Worm (Caenorhabditis elegans) whole organism, young adult: ENCODE measurements around the gene R13H7.2.

Source experiments
- C06A6.2 ChIP-seq: fragments of 200-800 bp; sonication (Bioruptor generic); conservative IDR thresholded peaks from 2 replicates; pipeline ENCODE4 v1.3.6; 2022; ENCODE audit warnings: missing genetic modification characterization, missing compliant biosample characterization
- D2030.7 ChIP-seq: fragments of 200-800 bp; sonication (Bioruptor generic); IDR thresholded peaks from 2 replicates; pipeline ENCODE4 v1.3.6; 2022; ENCODE audit warnings: missing genetic modification reagents, missing genetic modification characterization, missing compliant biosample characterization
- F10E7.11 ChIP-seq: sonication (generic microtip); optimal IDR thresholded peaks from 2 replicates; lab custom pipeline; 2017; ENCODE audit warnings: mild to moderate bottlenecking, missing genetic modification characterization, moderate library complexity, missing compliant biosample characterization
- F33H1.4 ChIP-seq: fragments of 200-800 bp; sonication (Bioruptor generic); IDR thresholded peaks from 2 replicates; pipeline ENCODE4 v1.3.6; 2022; ENCODE audit warnings: missing genetic modification reagents, missing genetic modification characterization, missing compliant biosample characterization
- F37B4.10 ChIP-seq: fragments of 200-800 bp; sonication (Bioruptor generic); IDR thresholded peaks from 2 replicates; pipeline ENCODE4 v1.3.6; 2022; ENCODE audit warnings: missing genetic modification characterization, missing compliant biosample characterization
- F39B2.1 ChIP-seq: fragments of 200-800 bp; sonication (Bioruptor generic); IDR thresholded peaks from 2 replicates; pipeline ENCODE4 v1.3.6; 2022; ENCODE audit warnings: missing genetic modification reagents, missing genetic modification characterization, missing compliant biosample characterization
- K12H6.12 ChIP-seq: fragments of 200-800 bp; sonication (Bioruptor generic); optimal IDR thresholded peaks from 2 replicates; lab custom pipeline; 2018; ENCODE audit warnings: mild to moderate bottlenecking, missing genetic modification characterization, missing compliant biosample characterization
- T26A5.8 ChIP-seq: sonication (generic microtip); optimal IDR thresholded peaks from 2 replicates; lab custom pipeline; 2016; ENCODE audit warnings: missing genetic modification characterization, missing compliant biosample characterization
- Y56A3A.18 ChIP-seq: fragments of 200-800 bp; sonication (Bioruptor generic); IDR thresholded peaks from 2 replicates; pipeline ENCODE4 v1.3.6; 2022; ENCODE audit warnings: missing genetic modification reagents, missing genetic modification characterization, missing compliant biosample characterization
- Y67H2A.10 ChIP-seq: fragments of 200-800 bp; sonication (Bioruptor generic); conservative IDR thresholded peaks from 2 replicates; pipeline ENCODE4 v1.3.6; 2022; ENCODE audit warnings: missing genetic modification reagents, missing genetic modification characterization, missing compliant biosample characterization
- Y79H2A.3 ChIP-seq: fragments of 200-800 bp; sonication (Bioruptor generic); conservative IDR thresholded peaks from 2 replicates; pipeline ENCODE4 v1.3.6; 2022; ENCODE audit warnings: missing genetic modification reagents, missing genetic modification characterization, missing compliant biosample characterization
- Y95B8A.8 ChIP-seq: fragments of 200-800 bp; sonication (Bioruptor generic); IDR thresholded peaks from 2 replicates; pipeline ENCODE4 v1.3.6; 2022; ENCODE audit warnings: missing genetic modification reagents, missing genetic modification characterization, missing compliant biosample characterization
- ZK185.1 ChIP-seq: sonication (generic microtip); optimal IDR thresholded peaks from 2 replicates; lab custom pipeline; 2016; ENCODE audit warnings: mild to moderate bottlenecking, missing genetic modification characterization, missing compliant biosample characterization; ENCODE audit not compliant: poor library complexity, severe bottlenecking
- akir-1 ChIP-seq: fragments of 200-800 bp; sonication (Bioruptor generic); optimal IDR thresholded peaks from 2 replicates; lab custom pipeline; 2018; ENCODE audit warnings: mild to moderate bottlenecking, missing genetic modification characterization, moderate library complexity, missing compliant biosample characterization
- atf-7 ChIP-seq: sonication (generic microtip); optimal IDR thresholded peaks from 2 replicates; lab custom pipeline; 2017; ENCODE audit warnings: mild to moderate bottlenecking, missing genetic modification characterization, missing compliant biosample characterization
- attf-3 ChIP-seq: fragments of 200-800 bp; sonication (Bioruptor generic); conservative IDR thresholded peaks from 2 replicates; pipeline ENCODE4 v1.3.6; 2022; ENCODE audit warnings: missing genetic modification reagents, missing genetic modification characterization, missing compliant biosample characterization
- attf-5 ChIP-seq: fragments of 200-800 bp; sonication (Bioruptor generic); optimal IDR thresholded peaks from 2 replicates; lab custom pipeline; 2018; ENCODE audit warnings: mild to moderate bottlenecking, missing genetic modification characterization, missing compliant biosample characterization
- attf-6 ChIP-seq: fragments of 200-800 bp; sonication (Bioruptor generic); IDR thresholded peaks from 2 replicates; pipeline ENCODE4 v1.3.6; 2022; ENCODE audit warnings: missing genetic modification reagents, missing genetic modification characterization, missing compliant biosample characterization
- bed-2 ChIP-seq: fragments of 200-800 bp; sonication (Bioruptor generic); IDR thresholded peaks from 2 replicates; pipeline ENCODE4 v1.3.6; 2022; ENCODE audit warnings: missing genetic modification reagents, missing genetic modification characterization, missing compliant biosample characterization
- ccch-3 ChIP-seq: fragments of 200-800 bp; sonication (Bioruptor generic); optimal IDR thresholded peaks from 2 replicates; lab custom pipeline; 2018; ENCODE audit warnings: mild to moderate bottlenecking, missing genetic modification characterization, missing compliant biosample characterization
- cebp-1 ChIP-seq, 2 experiments: fragments of 200-800 bp in 1 of 2; sonication (Bioruptor generic) in 1 of 2; sonication (generic microtip) in 1 of 2; IDR thresholded peaks in 1 of 2; optimal IDR thresholded peaks in 1 of 2; 2 replicates each; pipeline versions ENCODE4 v1.3.6 to Lab custom; 2017 to 2022; ENCODE audit warnings: missing compliant biosample characterization in 2 of 2, missing genetic modification characterization in 2 of 2, mild to moderate bottlenecking in 1 of 2, missing genetic modification reagents in 1 of 2, moderate library complexity in 1 of 2
- ceh-100 ChIP-seq: fragments of 200-800 bp; sonication (Bioruptor generic); IDR thresholded peaks from 2 replicates; pipeline ENCODE4 v1.3.6; 2022; ENCODE audit warnings: missing genetic modification reagents, missing genetic modification characterization, missing compliant biosample characterization
- chd-7 ChIP-seq: sonication (generic microtip); optimal IDR thresholded peaks from 2 replicates; lab custom pipeline; 2016; ENCODE audit warnings: mild to moderate bottlenecking, missing genetic modification characterization, moderate library complexity, missing compliant biosample characterization
- die-1 ChIP-seq: sonication (generic microtip); optimal IDR thresholded peaks from 2 replicates; lab custom pipeline; 2016; ENCODE audit warnings: missing genotype, mild to moderate bottlenecking, missing genetic modification characterization, missing compliant biosample characterization
- egrh-3 ChIP-seq: fragments of 200-800 bp; sonication (Bioruptor generic); IDR thresholded peaks from 2 replicates; pipeline ENCODE4 v1.3.6; 2022; ENCODE audit warnings: missing genetic modification reagents, missing genetic modification characterization, missing compliant biosample characterization
- fkh-3 ChIP-seq: sonication (generic microtip); optimal IDR thresholded peaks from 2 replicates; lab custom pipeline; 2016; ENCODE audit warnings: mild to moderate bottlenecking, missing genetic modification characterization, missing compliant biosample characterization
- gei-17 ChIP-seq: fragments of 200-800 bp; sonication (Bioruptor generic); optimal IDR thresholded peaks from 2 replicates; lab custom pipeline; 2018; ENCODE audit warnings: mild to moderate bottlenecking, missing genetic modification characterization, missing compliant biosample characterization
- him-1 ChIP-seq: sonication (generic microtip); optimal IDR thresholded peaks from 2 replicates; lab custom pipeline; 2016; ENCODE audit warnings: missing genotype, missing genetic modification reagents, missing genetic modification characterization, missing compliant biosample characterization
- hlh-12 ChIP-seq: sonication (generic microtip); optimal IDR thresholded peaks from 2 replicates; lab custom pipeline; 2016; ENCODE audit warnings: missing genetic modification characterization, missing compliant biosample characterization
- hlh-26 ChIP-seq: fragments of 200-800 bp; sonication (Bioruptor generic); conservative IDR thresholded peaks from 2 replicates; pipeline ENCODE4 v1.3.6; 2022; ENCODE audit warnings: missing genetic modification reagents, missing genetic modification characterization, missing compliant biosample characterization
- let-607 ChIP-seq, 2 experiments: fragments of 200-800 bp in 1 of 2; sonication (Bioruptor generic) in 1 of 2; sonication (generic microtip) in 1 of 2; optimal IDR thresholded peaks; 2 replicates each; lab custom pipeline; 2016 to 2018; ENCODE audit warnings: mild to moderate bottlenecking in 2 of 2, missing compliant biosample characterization in 2 of 2, missing genetic modification characterization in 2 of 2, moderate library complexity in 2 of 2, missing genotype in 1 of 2
- lin-35 ChIP-seq, 3 experiments: fragments of 150-350 bp in 2 of 3; sonication (generic microtip) in 1 of 3; optimal IDR thresholded peaks; 2 replicates each; lab custom pipeline; 2014 to 2018; ENCODE audit warnings: missing biosample characterization in 3 of 3, missing genetic modification characterization in 3 of 3, missing genetic modification reagents in 3 of 3
- lin-40 ChIP-seq: sonication (generic microtip); optimal IDR thresholded peaks from 2 replicates; lab custom pipeline; 2016; ENCODE audit warnings: missing genetic modification characterization, mild to moderate bottlenecking, missing compliant biosample characterization, missing genotype, missing genetic modification reagents
- lin-54 ChIP-seq: fragments of 200-800 bp; sonication (Bioruptor generic); optimal IDR thresholded peaks from 2 replicates; lab custom pipeline; 2018; ENCODE audit warnings: mild to moderate bottlenecking, missing genetic modification characterization, missing compliant biosample characterization
- lir-1 ChIP-seq: fragments of 200-800 bp; sonication (Bioruptor generic); conservative IDR thresholded peaks from 2 replicates; pipeline ENCODE4 v1.3.6; 2022; ENCODE audit warnings: missing genetic modification reagents, missing genetic modification characterization, missing compliant biosample characterization
- lsy-27 ChIP-seq: sonication (generic microtip); optimal IDR thresholded peaks from 2 replicates; lab custom pipeline; 2017; ENCODE audit warnings: missing genetic modification characterization, mild to moderate bottlenecking, missing compliant biosample characterization, antibody characterized with exemption, missing genotype, borderline replicate concordance; ENCODE audit not compliant: insufficient read depth
- madf-6 ChIP-seq: fragments of 200-800 bp; sonication (Bioruptor generic); IDR thresholded peaks from 2 replicates; pipeline ENCODE4 v1.3.6; 2022; ENCODE audit warnings: missing genetic modification reagents, missing genetic modification characterization, missing compliant biosample characterization
- mel-28 ChIP-seq: sonication (generic microtip); optimal IDR thresholded peaks from 2 replicates; lab custom pipeline; 2016; ENCODE audit warnings: borderline replicate concordance, mild to moderate bottlenecking, missing genetic modification characterization, missing compliant biosample characterization
- mxl-1 ChIP-seq: sonication (generic microtip); optimal IDR thresholded peaks from 2 replicates; lab custom pipeline; 2016; ENCODE audit warnings: missing genetic modification characterization, missing compliant biosample characterization
- nfya-2 ChIP-seq: fragments of 200-800 bp; sonication (Bioruptor generic); IDR thresholded peaks from 2 replicates; pipeline ENCODE4 v1.3.6; 2022; ENCODE audit warnings: missing genetic modification reagents, missing genetic modification characterization, missing compliant biosample characterization
- nhr-27 ChIP-seq: fragments of 200-800 bp; sonication (Bioruptor generic); optimal IDR thresholded peaks from 2 replicates; lab custom pipeline; 2018; ENCODE audit warnings: mild to moderate bottlenecking, missing genetic modification characterization, moderate library complexity, missing compliant biosample characterization
- rcor-1 ChIP-seq: fragments of 200-800 bp; sonication (Bioruptor generic); IDR thresholded peaks from 2 replicates; pipeline ENCODE4 v1.3.6; 2022; ENCODE audit warnings: missing genetic modification reagents, missing genetic modification characterization, missing compliant biosample characterization
- rec-8 ChIP-seq, 2 experiments: sonication (generic microtip); optimal IDR thresholded peaks; 2 replicates each; lab custom pipeline; 2016; ENCODE audit warnings: mild to moderate bottlenecking in 2 of 2, missing genetic modification characterization in 2 of 2, missing genetic modification reagents in 2 of 2, missing genotype in 2 of 2, missing biosample characterization in 1 of 2, missing compliant biosample characterization in 1 of 2, moderate library complexity in 1 of 2
- sea-2 ChIP-seq: fragments of 200-800 bp; sonication (Bioruptor generic); IDR thresholded peaks from 2 replicates; pipeline ENCODE4 v1.3.6; 2022; ENCODE audit warnings: missing genetic modification characterization, missing compliant biosample characterization
- tbp1 ChIP-seq: fragments of 200-800 bp; sonication (Bioruptor generic); optimal IDR thresholded peaks from 2 replicates; lab custom pipeline; 2018; ENCODE audit warnings: mild to moderate bottlenecking, missing genetic modification characterization, missing compliant biosample characterization
- zfh-2 ChIP-seq: fragments of 200-800 bp; sonication (Bioruptor generic); conservative IDR thresholded peaks from 2 replicates; pipeline ENCODE4 v1.3.6; 2022; ENCODE audit warnings: missing genetic modification reagents, missing genetic modification characterization, missing compliant biosample characterization
- ztf-25 ChIP-seq: fragments of 200-800 bp; sonication (Bioruptor generic); IDR thresholded peaks from 2 replicates; pipeline ENCODE4 v1.3.6; 2022; ENCODE audit warnings: missing genetic modification reagents, missing genetic modification characterization, missing compliant biosample characterization
- ztf-28 ChIP-seq: fragments of 200-800 bp; sonication (Bioruptor generic); IDR thresholded peaks from 2 replicates; pipeline ENCODE4 v1.3.6; 2022; ENCODE audit warnings: missing genetic modification reagents, missing genetic modification characterization, missing compliant biosample characterization

The R13H7.2 gene

DNA sequence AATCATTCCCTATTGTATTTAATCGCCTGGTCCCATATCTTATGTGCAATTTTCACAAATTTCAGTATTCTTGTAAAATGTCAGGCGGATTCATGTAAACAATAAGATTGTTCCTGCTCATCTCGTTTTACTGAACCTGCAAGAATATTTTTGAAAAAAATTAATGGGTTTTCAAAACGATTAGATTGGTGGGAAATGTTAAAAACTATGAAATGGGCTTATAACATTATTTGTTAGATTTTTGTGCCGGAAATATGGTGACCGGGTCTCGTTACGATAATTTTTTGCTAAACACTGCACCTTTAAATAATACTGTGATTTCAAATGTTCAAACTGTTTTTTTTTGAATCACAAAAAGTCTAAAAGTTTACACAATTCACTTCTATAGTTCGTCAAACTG lies 46.3 kb upstream of the R13H7.2 start:
- TF ChIP-seq nhr-27 (tag; lab: Kevin White, UChicago) (no peak), attf-6 (GFP tag; lab: Robert Waterston, UW) (peak; percentile 65), Y67H2A.10 (GFP tag; lab: Robert Waterston, UW) (no peak), let-607 (tag; optimal IDR thresholded peaks at IDR 0.05; lab: Kevin White, UChicago) (no peak), F39B2.1 (peak; percentile 77; the same call in 1 of the 2 replicates), Y56A3A.18 (GFP tag; lab: Robert Waterston, UW) (0 out of 2 replicates have a peak, but pooled peaks have one; percentile 38), gei-17 (GFP tag; lab: Kevin White, UChicago) (no peak), hlh-12 (tag; lab: Kevin White, UChicago) (no peak), lsy-27 (no peak), fkh-3 (tag; lab: Kevin White, UChicago) (no peak), sea-2 (no peak), ZK185.1 (tag; lab: Kevin White, UChicago) (no peak), chd-7 (tag; lab: Kevin White, UChicago) (no peak), ceh-100 (GFP tag; lab: Robert Waterston, UW) (no peak), zfh-2 (no peak), attf-3 (GFP tag; lab: Robert Waterston, UW) (no peak), him-1 (tag; lab: Kevin White, UChicago) (no peak), lin-54 (peak; percentile 64), C06A6.2 (GFP tag; lab: Robert Waterston, UW) (no peak), lir-1 (GFP tag; lab: Robert Waterston, UW) (no peak), egrh-3 (GFP tag; lab: Robert Waterston, UW) (no peak), rec-8 (tag; optimal IDR thresholded peaks at IDR 0.05; lab: Kevin White, UChicago) (no peak), ccch-3 (GFP tag; lab: Kevin White, UChicago) (no peak), F33H1.4 (GFP tag; lab: Robert Waterston, UW) (peak; percentile 41), lin-35 (GFP tag; optimal IDR thresholded peaks at IDR 0.05; lab: Kevin White, UChicago) (no peak), nfya-2 (GFP tag; lab: Robert Waterston, UW) (0 out of 2 replicates have a peak, but pooled peaks have one; percentile 5), atf-7 (tag; lab: Kevin White, UChicago) (no peak), tbp1 (GFP tag; lab: Kevin White, UChicago) (peak; percentile 13), cebp-1 (GFP tag; IDR thresholded peaks at IDR 0.05; lab: Robert Waterston, UW) (no peak), cebp-1 (tag; optimal IDR thresholded peaks at IDR 0.05; lab: Kevin White, UChicago) (peak; percentile 20), F37B4.10 (GFP tag; lab: Robert Waterston, UW) (no peak), F10E7.11 (no peak), Y95B8A.8 (GFP tag; lab: Robert Waterston, UW) (peak; percentile 76; the same call in 1 of the 2 replicates), mxl-1 (tag; lab: Kevin White, UChicago) (no peak), lin-40 (tag; lab: Kevin White, UChicago) (no peak), ztf-28 (GFP tag; lab: Robert Waterston, UW) (no peak), Y79H2A.3 (GFP tag; lab: Robert Waterston, UW) (peak; percentile 77), madf-6 (GFP tag; lab: Robert Waterston, UW) (peak; percentile 64; the same call in 1 of the 2 replicates), rcor-1 (peak; percentile 49), T26A5.8 (tag; lab: Kevin White, UChicago) (no peak), bed-2 (GFP tag; lab: Robert Waterston, UW) (no peak), akir-1 (no peak), K12H6.12 (tag; lab: Kevin White, UChicago) (no peak), ztf-25 (no peak), die-1 (tag; lab: Kevin White, UChicago) (no peak), hlh-26 (GFP tag; lab: Robert Waterston, UW) (no peak), attf-5 (GFP tag; lab: Kevin White, UChicago) (no peak), mel-28 (tag; lab: Kevin White, UChicago) (no peak), D2030.7 (GFP tag; lab: Robert Waterston, UW) (peak; percentile 46)
